Worm (Caenorhabditis elegans) whole organism, young adult: ENCODE data around the gene cpt-1.

ENCODE experiments used
- B0019.2 ChIP-seq: fragments of 200-800 bp; sonication (Bioruptor generic); conservative IDR thresholded peaks from 2 replicates; pipeline ENCODE4 v1.3.6; 2022; ENCODE audit warnings: missing genetic modification reagents, missing genetic modification characterization, missing compliant biosample characterization
- D2030.7 ChIP-seq: fragments of 200-800 bp; sonication (Bioruptor generic); IDR thresholded peaks from 2 replicates; pipeline ENCODE4 v1.3.6; 2022; ENCODE audit warnings: missing genetic modification reagents, missing genetic modification characterization, missing compliant biosample characterization
- F22D6.2 ChIP-seq: sonication (generic microtip); optimal IDR thresholded peaks from 2 replicates; lab custom pipeline; 2016; ENCODE audit warnings: mild to moderate bottlenecking, missing genetic modification characterization, missing compliant biosample characterization
- Y53F4B.3 ChIP-seq: fragments of 200-800 bp; sonication (Bioruptor generic); IDR thresholded peaks from 2 replicates; pipeline ENCODE4 v1.3.6; 2022; ENCODE audit warnings: missing genetic modification reagents, missing genetic modification characterization, missing compliant biosample characterization
- Y56A3A.18 ChIP-seq: fragments of 200-800 bp; sonication (Bioruptor generic); IDR thresholded peaks from 2 replicates; pipeline ENCODE4 v1.3.6; 2022; ENCODE audit warnings: missing genetic modification reagents, missing genetic modification characterization, missing compliant biosample characterization
- Y79H2A.3 ChIP-seq: fragments of 200-800 bp; sonication (Bioruptor generic); conservative IDR thresholded peaks from 2 replicates; pipeline ENCODE4 v1.3.6; 2022; ENCODE audit warnings: missing genetic modification reagents, missing genetic modification characterization, missing compliant biosample characterization
- aptf-2 ChIP-seq: fragments of 200-800 bp; sonication (Bioruptor generic); conservative IDR thresholded peaks from 2 replicates; pipeline ENCODE4 v1.3.6; 2022; ENCODE audit warnings: missing genetic modification reagents, missing genetic modification characterization, missing compliant biosample characterization
- attf-3 ChIP-seq: fragments of 200-800 bp; sonication (Bioruptor generic); conservative IDR thresholded peaks from 2 replicates; pipeline ENCODE4 v1.3.6; 2022; ENCODE audit warnings: missing genetic modification reagents, missing genetic modification characterization, missing compliant biosample characterization
- attf-5 ChIP-seq: fragments of 200-800 bp; sonication (Bioruptor generic); optimal IDR thresholded peaks from 2 replicates; lab custom pipeline; 2018; ENCODE audit warnings: mild to moderate bottlenecking, missing genetic modification characterization, missing compliant biosample characterization
- ccch-3 ChIP-seq: fragments of 200-800 bp; sonication (Bioruptor generic); optimal IDR thresholded peaks from 2 replicates; lab custom pipeline; 2018; ENCODE audit warnings: mild to moderate bottlenecking, missing genetic modification characterization, missing compliant biosample characterization
- cebp-1 ChIP-seq, 2 experiments: fragments of 200-800 bp in 1 of 2; sonication (Bioruptor generic) in 1 of 2; sonication (generic microtip) in 1 of 2; IDR thresholded peaks in 1 of 2; optimal IDR thresholded peaks in 1 of 2; 2 replicates each; pipeline versions ENCODE4 v1.3.6 to Lab custom; 2017 to 2022; ENCODE audit warnings: missing compliant biosample characterization in 2 of 2, missing genetic modification characterization in 2 of 2, mild to moderate bottlenecking in 1 of 2, missing genetic modification reagents in 1 of 2, moderate library complexity in 1 of 2
- dox-1 ChIP-seq: fragments of 200-800 bp; sonication (Bioruptor generic); IDR thresholded peaks from 2 replicates; pipeline ENCODE4 v1.3.6; 2022; ENCODE audit warnings: missing genetic modification reagents, missing genetic modification characterization, missing compliant biosample characterization
- dpff-1 ChIP-seq: sonication (generic microtip); optimal IDR thresholded peaks from 2 replicates; lab custom pipeline; 2017; ENCODE audit warnings: mild to moderate bottlenecking, missing genetic modification characterization, missing compliant biosample characterization
- dpl-1 ChIP-seq: fragments of 150-350 bp; optimal IDR thresholded peaks from 2 replicates; lab custom pipeline; 2014; ENCODE audit warnings: missing biosample characterization, missing genetic modification reagents, missing genetic modification characterization
- egl-18 ChIP-seq: fragments of 200-800 bp; sonication (Bioruptor generic); IDR thresholded peaks from 2 replicates; pipeline ENCODE4 v1.3.6; 2022; ENCODE audit warnings: missing genetic modification reagents, missing genetic modification characterization, missing compliant biosample characterization
- egl-44 ChIP-seq: fragments of 200-800 bp; sonication (Bioruptor generic); IDR thresholded peaks from 2 replicates; pipeline ENCODE4 v1.3.6; 2022; ENCODE audit warnings: missing genetic modification reagents, missing genetic modification characterization, missing compliant biosample characterization
- ekl-4 ChIP-seq: fragments of 200-800 bp; sonication (Bioruptor generic); IDR thresholded peaks from 2 replicates; pipeline ENCODE4 v1.3.6; 2022; ENCODE audit warnings: missing genetic modification reagents, missing genetic modification characterization, missing compliant biosample characterization
- hlh-12 ChIP-seq: sonication (generic microtip); optimal IDR thresholded peaks from 2 replicates; lab custom pipeline; 2016; ENCODE audit warnings: missing genetic modification characterization, missing compliant biosample characterization
- hsf-1 ChIP-seq: fragments of 200-800 bp; sonication (Bioruptor generic); IDR thresholded peaks from 2 replicates; pipeline ENCODE4 v1.3.6; 2022; ENCODE audit warnings: missing genetic modification reagents, missing genetic modification characterization, missing compliant biosample characterization
- let-607 ChIP-seq, 2 experiments: fragments of 200-800 bp in 1 of 2; sonication (Bioruptor generic) in 1 of 2; sonication (generic microtip) in 1 of 2; optimal IDR thresholded peaks; 2 replicates each; lab custom pipeline; 2016 to 2018; ENCODE audit warnings: mild to moderate bottlenecking in 2 of 2, missing compliant biosample characterization in 2 of 2, missing genetic modification characterization in 2 of 2, moderate library complexity in 2 of 2, missing genotype in 1 of 2
- lin-26 ChIP-seq: fragments of 200-800 bp; sonication (Bioruptor generic); IDR thresholded peaks from 2 replicates; pipeline ENCODE4 v1.3.6; 2022; ENCODE audit warnings: missing genetic modification reagents, missing genetic modification characterization, missing compliant biosample characterization
- lin-35 ChIP-seq, 3 experiments: fragments of 150-350 bp in 2 of 3; sonication (generic microtip) in 1 of 3; optimal IDR thresholded peaks; 2 replicates each; lab custom pipeline; 2014 to 2018; ENCODE audit warnings: missing biosample characterization in 3 of 3, missing genetic modification characterization in 3 of 3, missing genetic modification reagents in 3 of 3
- lin-54 ChIP-seq: fragments of 200-800 bp; sonication (Bioruptor generic); optimal IDR thresholded peaks from 2 replicates; lab custom pipeline; 2018; ENCODE audit warnings: mild to moderate bottlenecking, missing genetic modification characterization, missing compliant biosample characterization
- madf-3 ChIP-seq: fragments of 200-800 bp; sonication (Bioruptor generic); IDR thresholded peaks from 2 replicates; pipeline ENCODE4 v1.3.6; 2022; ENCODE audit warnings: missing genetic modification reagents, missing genetic modification characterization, missing compliant biosample characterization
- mel-28 ChIP-seq: sonication (generic microtip); optimal IDR thresholded peaks from 2 replicates; lab custom pipeline; 2016; ENCODE audit warnings: borderline replicate concordance, mild to moderate bottlenecking, missing genetic modification characterization, missing compliant biosample characterization
- nfya-2 ChIP-seq: fragments of 200-800 bp; sonication (Bioruptor generic); IDR thresholded peaks from 2 replicates; pipeline ENCODE4 v1.3.6; 2022; ENCODE audit warnings: missing genetic modification reagents, missing genetic modification characterization, missing compliant biosample characterization
- nhr-120 ChIP-seq: fragments of 200-800 bp; sonication (Bioruptor generic); IDR thresholded peaks from 2 replicates; pipeline ENCODE4 v1.3.6; 2022; ENCODE audit warnings: missing genetic modification characterization, missing compliant biosample characterization
- nhr-80 ChIP-seq: sonication (generic microtip); optimal IDR thresholded peaks from 2 replicates; lab custom pipeline; 2016; ENCODE audit warnings: missing genetic modification characterization, missing compliant biosample characterization
- rcor-1 ChIP-seq: fragments of 200-800 bp; sonication (Bioruptor generic); IDR thresholded peaks from 2 replicates; pipeline ENCODE4 v1.3.6; 2022; ENCODE audit warnings: missing genetic modification reagents, missing genetic modification characterization, missing compliant biosample characterization
- rpc-1 ChIP-seq, 2 experiments: fragments of 150-350 bp in 1 of 2; sonication (generic microtip) in 1 of 2; optimal IDR thresholded peaks; 2 replicates each; lab custom pipeline; 2014 to 2018; ENCODE audit warnings: missing biosample characterization in 1 of 2, missing genetic modification characterization in 1 of 2, missing genetic modification reagents in 1 of 2, missing genotype in 1 of 2
- snpc-1.1 ChIP-seq: sonication (generic microtip); optimal IDR thresholded peaks from 2 replicates; lab custom pipeline; 2017; ENCODE audit warnings: missing genetic modification characterization, mild to moderate bottlenecking, missing compliant biosample characterization, antibody characterized with exemption, moderate library complexity, missing genotype, missing genetic modification reagents; ENCODE audit not compliant: insufficient read depth
- snpc-1.3 ChIP-seq: sonication (generic microtip); optimal IDR thresholded peaks from 2 replicates; lab custom pipeline; 2017; ENCODE audit warnings: missing genetic modification characterization, mild to moderate bottlenecking, missing compliant biosample characterization, antibody characterized with exemption, moderate library complexity, missing genotype, missing genetic modification reagents; ENCODE audit not compliant: insufficient read depth
- snpc-3.4 ChIP-seq: sonication (generic microtip); optimal IDR thresholded peaks from 2 replicates; lab custom pipeline; 2017; ENCODE audit warnings: missing genetic modification characterization, mild to moderate bottlenecking, missing compliant biosample characterization, antibody characterized with exemption, moderate library complexity, missing genotype, missing genetic modification reagents
- snpc-4 ChIP-seq, 5 experiments: fragments of 150-350 bp in 1 of 5; sonication (generic microtip) in 4 of 5; optimal IDR thresholded peaks; 2 replicates each; lab custom pipeline; 2014 to 2018; ENCODE audit warnings: missing genetic modification characterization in 5 of 5, missing biosample characterization in 3 of 5, antibody characterized with exemption in 2 of 5, mild to moderate bottlenecking in 2 of 5, missing compliant biosample characterization in 2 of 5, missing genotype in 2 of 5, moderate library complexity in 2 of 5, missing genetic modification reagents in 1 of 5
- tbx-9 ChIP-seq: sonication (generic microtip); optimal IDR thresholded peaks from 2 replicates; lab custom pipeline; 2016; ENCODE audit warnings: borderline replicate concordance, missing genetic modification characterization, inconsistent platforms, missing compliant biosample characterization
- tlf-1 ChIP-seq: fragments of 200-800 bp; sonication (Bioruptor generic); optimal IDR thresholded peaks from 2 replicates; lab custom pipeline; 2018; ENCODE audit warnings: mild to moderate bottlenecking, missing genetic modification characterization, missing compliant biosample characterization
- unc-62 ChIP-seq: fragments of 150-350 bp; optimal IDR thresholded peaks from 2 replicates; lab custom pipeline; 2014; ENCODE audit warnings: missing biosample characterization, missing genetic modification reagents, missing genetic modification characterization
- zim-3 ChIP-seq: sonication (generic microtip); optimal IDR thresholded peaks from 2 replicates; lab custom pipeline; 2017; ENCODE audit warnings: mild to moderate bottlenecking, missing genetic modification characterization, moderate library complexity, missing compliant biosample characterization
- ztf-18 ChIP-seq: sonication (generic microtip); optimal IDR thresholded peaks from 2 replicates; lab custom pipeline; 2016; ENCODE audit warnings: missing genotype, mild to moderate bottlenecking, missing genetic modification characterization, missing compliant biosample characterization
- ztf-22 ChIP-seq: fragments of 200-800 bp; sonication (Bioruptor generic); optimal IDR thresholded peaks from 2 replicates; lab custom pipeline; 2018; ENCODE audit warnings: mild to moderate bottlenecking, missing genetic modification characterization, moderate library complexity, missing compliant biosample characterization
- ztf-25 ChIP-seq: fragments of 200-800 bp; sonication (Bioruptor generic); IDR thresholded peaks from 2 replicates; pipeline ENCODE4 v1.3.6; 2022; ENCODE audit warnings: missing genetic modification reagents, missing genetic modification characterization, missing compliant biosample characterization
- ztf-3 ChIP-seq: fragments of 200-800 bp; sonication (Bioruptor generic); optimal IDR thresholded peaks from 2 replicates; lab custom pipeline; 2018; ENCODE audit warnings: mild to moderate bottlenecking, missing genetic modification characterization, missing compliant biosample characterization

The cpt-1 gene

DNA sequence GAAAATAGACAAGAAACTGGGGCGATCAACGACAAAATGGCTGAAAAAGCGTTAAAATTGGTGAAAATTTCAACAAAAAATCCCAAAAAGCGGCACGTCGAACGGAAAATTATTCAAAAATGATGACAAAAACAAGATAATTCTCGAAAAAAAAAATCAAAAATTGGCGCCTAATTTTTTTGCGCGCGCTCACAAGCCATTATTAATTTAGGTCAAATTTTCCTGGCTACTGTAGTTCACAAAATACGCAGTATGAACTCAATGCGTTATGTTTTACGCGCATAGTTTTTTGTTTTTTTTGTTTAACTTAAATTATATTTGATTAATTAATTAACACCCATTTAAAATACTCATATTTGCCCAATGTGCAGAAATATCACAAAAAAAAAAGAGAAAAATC is 56.9 kb downstream of the cpt-1 start (continued):
- TF ChIP-seq cebp-1 (GFP tag; IDR thresholded peaks at IDR 0.05; lab: Robert Waterston, UW): no peak
- TF ChIP-seq cebp-1 (tag; optimal IDR thresholded peaks at IDR 0.05; lab: Kevin White, UChicago): no peak
- TF ChIP-seq dpl-1 (GFP tag; lab: Kevin White, UChicago): peak; percentile 93
- 0 out of 2 replicates have a peak, but pooled peaks have one; percentile 50 for TF ChIP-seq aptf-2 (GFP tag; lab: Robert Waterston, UW)
- peak; percentile 83; the same call in 1 of the 2 replicates for TF ChIP-seq madf-3 (GFP tag; lab: Robert Waterston, UW)
- TF ChIP-seq attf-5: no peak
- TF ChIP-seq nhr-120 (GFP tag; lab: Robert Waterston, UW): no peak
- peak; percentile 59 for TF ChIP-seq attf-3
- TF ChIP-seq nhr-80: no peak
- no peak for TF ChIP-seq let-607 (tag; optimal IDR thresholded peaks at IDR 0.05; lab: Kevin White, UChicago)
- TF ChIP-seq zim-3 (tag; lab: Kevin White, UChicago): no peak
- peak; percentile 58 for TF ChIP-seq dox-1
- TF ChIP-seq ztf-3: no peak
- no peak for TF ChIP-seq ztf-18 (tag; lab: Kevin White, UChicago)
- TF ChIP-seq hlh-12 (tag; lab: Kevin White, UChicago): no peak
- TF ChIP-seq ccch-3: no peak
- peak; percentile 95 for TF ChIP-seq D2030.7 (GFP tag; lab: Robert Waterston, UW)
- no peak for TF ChIP-seq unc-62 (GFP tag; lab: Kevin White, UChicago)
- no peak for TF ChIP-seq F22D6.2 (tag; lab: Kevin White, UChicago)

DNA sequence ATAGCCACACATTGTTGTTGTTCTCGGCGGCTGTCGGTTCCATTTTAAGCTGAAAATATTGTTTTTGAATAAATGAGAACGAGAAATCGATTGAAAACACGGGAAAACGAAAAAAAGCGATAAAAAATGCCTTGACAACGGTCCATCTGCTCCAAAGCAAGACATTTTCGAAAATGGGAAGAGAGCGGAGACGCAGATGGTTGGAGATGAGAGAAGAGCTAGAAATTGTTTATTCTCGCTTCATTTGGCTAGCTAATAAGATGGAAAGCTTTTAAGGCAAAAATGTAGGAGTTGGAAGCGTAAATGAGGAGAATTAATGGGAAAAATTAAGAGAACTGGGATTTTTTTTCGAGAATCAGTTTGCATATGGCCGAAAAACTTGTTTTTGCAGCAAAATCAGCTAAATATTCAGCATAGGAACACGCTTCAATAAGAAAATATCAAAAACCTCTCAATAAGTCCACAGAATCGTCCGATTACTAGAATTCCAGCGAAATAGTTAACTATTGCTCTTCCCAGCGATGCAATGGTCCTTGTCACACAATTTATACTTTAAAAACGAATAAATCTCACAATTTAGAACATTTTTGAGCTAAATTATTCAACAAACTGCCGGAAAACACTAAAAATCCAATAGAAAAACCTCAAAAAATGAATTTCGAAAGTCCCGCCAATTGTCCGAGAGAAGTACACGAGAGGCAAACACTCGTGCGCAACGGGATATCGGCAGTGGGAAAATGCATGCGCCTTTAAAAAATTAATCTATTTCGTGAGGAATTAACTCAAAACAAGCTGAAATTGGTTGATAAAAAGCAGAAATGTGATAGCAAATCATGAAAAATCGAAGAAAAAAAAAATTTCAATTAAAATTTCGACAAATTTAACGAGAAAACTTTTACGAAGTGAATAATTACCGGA is 57.7 kb downstream of the cpt-1 start, which contains the start of gene pisy-1:
pisy-1 (minus strand) TSS at position 51 of the 918 bp plus-strand sequence.
- TF ChIP-seq dpff-1 (tag; lab: Kevin White, UChicago) (no peak), hsf-1 (0 out of 2 replicates have a peak, but pooled peaks have one; percentile 44), B0019.2 (GFP tag; lab: Robert Waterston, UW) (no peak), rpc-1 (optimal IDR thresholded peaks at IDR 0.05; lab: Kevin White, UChicago) (no peak), rpc-1 (tag; optimal IDR thresholded peaks at IDR 0.05; lab: Kevin White, UChicago) (no peak), aptf-2 (GFP tag; lab: Robert Waterston, UW) (no peak), snpc-3.4 (tag; lab: Kevin White, UChicago) (no peak), snpc-1.3 (tag; lab: Kevin White, UChicago) (peak; percentile 31), ztf-25 (GFP tag; lab: Robert Waterston, UW) (no peak), rcor-1 (GFP tag; lab: Robert Waterston, UW) (no peak), nfya-2 (GFP tag; lab: Robert Waterston, UW) (no peak), tlf-1 (GFP tag; lab: Kevin White, UChicago) (no peak), egl-18 (GFP tag; lab: Robert Waterston, UW) (0 out of 2 replicates have a peak, but pooled peaks have one; percentile 44), nhr-120 (GFP tag; lab: Robert Waterston, UW) (no peak), Y53F4B.3 (GFP tag; lab: Robert Waterston, UW) (no peak), lin-26 (0 out of 2 replicates have a peak, but pooled peaks have one; percentile 44), D2030.7 (GFP tag; lab: Robert Waterston, UW) (peak; percentile 31), snpc-1.1 (tag; lab: Kevin White, UChicago) (no peak), ekl-4 (GFP tag; lab: Robert Waterston, UW) (no peak), Y56A3A.18 (GFP tag; lab: Robert Waterston, UW) (no peak), egl-44 (GFP tag; lab: Robert Waterston, UW) (no peak), attf-3 (no peak), ztf-22 (no peak), mel-28 (no peak), lin-35 (GFP tag; optimal IDR thresholded peaks at IDR 0.05; lab: Kevin White, UChicago) (peak in 1 of 3 experiments; percentile 56), lin-54 (peak; percentile 70), snpc-4 (GFP tag; optimal IDR thresholded peaks at IDR 0.05; lab: Kevin White, UChicago) (no peak), snpc-4 (tag; optimal IDR thresholded peaks at IDR 0.05; lab: Kevin White, UChicago) (no peak), Y79H2A.3 (GFP tag; lab: Robert Waterston, UW) (peak; percentile 58; the same call in 1 of the 2 replicates), tbx-9 (tag; lab: Kevin White, UChicago) (no peak)
